Fruit fly (Drosophila melanogaster): Measurements from ENCODE around the gene Grip.

DNA sequence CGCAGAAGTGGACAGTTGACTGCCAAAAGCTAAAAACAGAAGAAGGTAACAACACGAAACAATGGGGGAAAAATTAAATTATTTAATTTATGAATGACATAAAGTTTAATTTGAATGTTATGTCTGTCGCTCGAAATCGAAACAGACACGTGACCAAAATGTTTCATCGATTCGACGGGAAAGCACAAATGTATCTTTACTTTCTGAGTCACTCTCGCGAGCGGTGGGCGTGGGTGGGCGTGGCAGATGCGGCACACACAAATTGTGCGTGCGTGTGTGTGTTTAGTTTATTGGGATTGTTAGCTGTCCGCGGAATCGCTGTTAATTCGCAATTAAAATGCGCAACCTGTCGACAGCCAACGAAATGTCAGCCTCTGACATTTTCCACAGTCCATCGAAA is 41.4 kb downstream of the Grip start:
- TF ChIP-seq h (optimal IDR thresholded peaks at IDR 0.05): no peak
- TF ChIP-seq psq (optimal IDR thresholded peaks at IDR 0.05): no peak
- TF ChIP-seq Sin3A (optimal IDR thresholded peaks at IDR 0.05): no peak
- no peak for TF ChIP-seq insv (optimal IDR thresholded peaks at IDR 0.05)

All from Kc167 (cell line).